Worm (Caenorhabditis elegans): Measurements from ENCODE around the gene F38A5.6.

Gene F38A5.6

ce11 chrIV:6581658-6582057 lies 15.5 kb downstream of the F38A5.6 start:
- TF ChIP-seq lin-11 (tag; optimal IDR thresholded peaks at IDR 0.05) (no peak), ceh-19 (GFP tag; optimal IDR thresholded peaks at IDR 0.05) (no peak), fkh-10 (GFP tag; optimal IDR thresholded peaks at IDR 0.05) (no peak), hlh-6 (tag; optimal IDR thresholded peaks at IDR 0.05) (no peak)

- TF ChIP-seq che-1 (tag; optimal IDR thresholded peaks at IDR 0.05) (no peak), nhr-232 (tag; optimal IDR thresholded peaks at IDR 0.05) (no peak), ceh-2 (tag; optimal IDR thresholded peaks at IDR 0.05) (no peak), pat-9 (tag; optimal IDR thresholded peaks at IDR 0.05) (no peak), unc-3 (GFP tag; conservative IDR thresholded peaks at IDR 0.05) (no peak), unc-3 (tag; optimal IDR thresholded peaks at IDR 0.05) (no peak), npax-4 (tag; optimal IDR thresholded peaks at IDR 0.05) (no peak), elt-4 (tag; optimal IDR thresholded peaks at IDR 0.05) (no peak), nfya-1 (tag; optimal IDR thresholded peaks at IDR 0.05) (no peak), Y22D7AL.16 (tag; optimal IDR thresholded peaks at IDR 0.05) (no peak), sdc-2 (tag; optimal IDR thresholded peaks at IDR 0.05) (no peak), hlh-15 (tag; optimal IDR thresholded peaks at IDR 0.05) (no peak), pqm-1 (tag; optimal IDR thresholded peaks at IDR 0.05) (no peak), ets-4 (tag; optimal IDR thresholded peaks at IDR 0.05) (no peak), lim-6 (tag; optimal IDR thresholded peaks at IDR 0.05) (no peak), sox-4 (tag; optimal IDR thresholded peaks at IDR 0.05) (no peak), K09A11.1 (tag; optimal IDR thresholded peaks at IDR 0.05; ENCODE audit: insufficient read depth) (no peak), madf-2 (tag; optimal IDR thresholded peaks at IDR 0.05) (no peak), dmd-4 (tag; optimal IDR thresholded peaks at IDR 0.05; ENCODE audit: borderline replicate concordance) (no peak)
These were observed 19.3 kb downstream of the F38A5.6 start, which contains the start of gene C43G2.3 for ce11 chrIV:6577914-6578313. TSS of gene C43G2.3 (plus strand) at chrIV:6578214.

ce11 chrIV:6576728-6577101 lies 20.5 kb downstream of the F38A5.6 start:
- peak; percentile 39 for TF ChIP-seq ref-2 (tag; optimal IDR thresholded peaks at IDR 0.05)
- peak; percentile 29 for TF ChIP-seq ceh-22 (tag; optimal IDR thresholded peaks at IDR 0.05)
- TF ChIP-seq pros-1 (tag; optimal IDR thresholded peaks at IDR 0.05) = peak; percentile 32
- no peak for TF ChIP-seq hlh-13 (GFP tag; optimal IDR thresholded peaks at IDR 0.05)
- TF ChIP-seq dmd-4 (tag; optimal IDR thresholded peaks at IDR 0.05; ENCODE audit: borderline replicate concordance) = no peak
- peak; percentile 15 for TF ChIP-seq unc-55 (GFP tag; optimal IDR thresholded peaks at IDR 0.05)
- peak; percentile 50 for TF ChIP-seq ets-4 (tag; optimal IDR thresholded peaks at IDR 0.05)
- TF ChIP-seq pax-1 (tag; optimal IDR thresholded peaks at IDR 0.05) = peak; percentile 50
- peak; percentile 23 for TF ChIP-seq ceh-30 (tag; optimal IDR thresholded peaks at IDR 0.05)
- TF ChIP-seq ceh-18 (tag; optimal IDR thresholded peaks at IDR 0.05) = peak; percentile 17
- TF ChIP-seq ceh-31 (tag; optimal IDR thresholded peaks at IDR 0.05) = peak; percentile 70
- TF ChIP-seq unc-3 (GFP tag; conservative IDR thresholded peaks at IDR 0.05) = no peak
- TF ChIP-seq unc-3 (tag; optimal IDR thresholded peaks at IDR 0.05) = no peak
- TF ChIP-seq F13H6.1 (tag; optimal IDR thresholded peaks at IDR 0.05) = peak; percentile 25
- TF ChIP-seq tbx-2 (tag; optimal IDR thresholded peaks at IDR 0.05) = peak; percentile 54
- TF ChIP-seq ceh-19 (GFP tag; optimal IDR thresholded peaks at IDR 0.05) = no peak
- peak; percentile 86 for TF ChIP-seq rnt-1 (tag; optimal IDR thresholded peaks at IDR 0.05)
- TF ChIP-seq nfya-1 (tag; optimal IDR thresholded peaks at IDR 0.05) = peak; percentile 57
- peak; percentile 55 for TF ChIP-seq ceh-34 (tag; optimal IDR thresholded peaks at IDR 0.05)

- TF ChIP-seq lin-11 (tag; optimal IDR thresholded peaks at IDR 0.05) = peak; percentile 9
- TF ChIP-seq dve-1 (tag; optimal IDR thresholded peaks at IDR 0.05) = peak; percentile 59
- TF ChIP-seq unc-3 (GFP tag; conservative IDR thresholded peaks at IDR 0.05) = no peak
- TF ChIP-seq unc-3 (tag; optimal IDR thresholded peaks at IDR 0.05) = no peak
- TF ChIP-seq K09A11.1 (tag; optimal IDR thresholded peaks at IDR 0.05; ENCODE audit: insufficient read depth) = no peak
These were observed 21.1 kb downstream of the F38A5.6 start for ce11 chrIV:6575959-6576727.

Data from whole organism, late embryonic.